Fruit fly (Drosophila melanogaster) whole organism, embryonic: ENCODE results near the gene Arl8.
A peak's percentile ranks its signal among the peaks of the same experiment; 100 is the strongest.

Experiments
- Bteb2 ChIP-seq: fragments of 200-800 bp; sonication (Bioruptor generic); optimal IDR thresholded peaks from 2 replicates; lab custom pipeline; 2016; ENCODE audit warnings: missing biosample characterization, missing genetic modification characterization
- CG10543 ChIP-seq: fragments of 200-800 bp; sonication (Bioruptor generic); optimal IDR thresholded peaks from 3 replicates; lab custom pipeline; 2017; ENCODE audit warnings: missing biosample characterization, mild to moderate bottlenecking, missing genetic modification characterization, moderate library complexity
- CG10565 ChIP-seq: fragments of 200-800 bp; sonication (Bioruptor generic); optimal IDR thresholded peaks from 3 replicates; lab custom pipeline; 2016; ENCODE audit warnings: missing biosample characterization, mild to moderate bottlenecking, missing genetic modification characterization
- CG10959 ChIP-seq: fragments of 200-800 bp; sonication (Bioruptor generic); IDR thresholded peaks from 2 replicates; pipeline ENCODE4 v1.3.6; 2022; ENCODE audit warnings: missing biosample characterization, missing genetic modification characterization
- CG11247 ChIP-seq: fragments of 200-800 bp; sonication (Bioruptor generic); IDR thresholded peaks from 2 replicates; pipeline ENCODE4 v1.3.6; 2022; ENCODE audit warnings: missing biosample characterization, missing genetic modification characterization
- CG11695 ChIP-seq: fragments of 200-800 bp; sonication (Bioruptor generic); IDR thresholded peaks from 3 replicates; pipeline ENCODE4 v1.3.6; 2022; ENCODE audit warnings: missing biosample characterization, missing genetic modification characterization
- CG13775 ChIP-seq: fragments of 200-800 bp; sonication (Bioruptor generic); optimal IDR thresholded peaks from 3 replicates; lab custom pipeline; 2017; ENCODE audit warnings: missing biosample characterization, mild to moderate bottlenecking, missing genetic modification characterization
- CG14441 ChIP-seq: fragments of 200-800 bp; sonication (Bioruptor generic); IDR thresholded peaks from 2 replicates; pipeline ENCODE4 v1.3.6; 2022; ENCODE audit warnings: missing biosample characterization, missing genetic modification characterization
- CG1529 ChIP-seq: fragments of 200-800 bp; sonication (Bioruptor generic); optimal IDR thresholded peaks from 3 replicates; lab custom pipeline; 2018; ENCODE audit warnings: missing biosample characterization, missing genetic modification characterization
- CG17186 ChIP-seq: fragments of 200-800 bp; sonication (Bioruptor generic); optimal IDR thresholded peaks from 3 replicates; lab custom pipeline; 2017; ENCODE audit warnings: missing biosample characterization, missing genetic modification reagents, missing genetic modification characterization
- CG17328 ChIP-seq: fragments of 200-800 bp; sonication (Bioruptor generic); IDR thresholded peaks from 2 replicates; pipeline ENCODE4 v1.3.6; 2022; ENCODE audit warnings: missing biosample characterization, missing genetic modification characterization
- CG17568 ChIP-seq: fragments of 200-800 bp; sonication (Bioruptor generic); optimal IDR thresholded peaks from 2 replicates; lab custom pipeline; 2018; ENCODE audit warnings: missing biosample characterization, mild to moderate bottlenecking, missing genetic modification characterization, moderate library complexity
- CG34376 ChIP-seq: fragments of 200-800 bp; sonication (Bioruptor generic); optimal IDR thresholded peaks from 2 replicates; lab custom pipeline; 2018; ENCODE audit warnings: missing biosample characterization, mild to moderate bottlenecking, missing genetic modification characterization
- CG4328 ChIP-seq: fragments of 200-800 bp; sonication (Bioruptor generic); optimal IDR thresholded peaks from 3 replicates; lab custom pipeline; 2017; ENCODE audit warnings: missing biosample characterization, missing genetic modification reagents, missing genetic modification characterization
- CG6254 ChIP-seq: fragments of 200-800 bp; sonication (Bioruptor generic); optimal IDR thresholded peaks from 3 replicates; lab custom pipeline; 2017; ENCODE audit warnings: mild to moderate bottlenecking, missing biosample characterization, missing genetic modification reagents, missing genetic modification characterization
- CG6272 ChIP-seq: fragments of 200-800 bp; sonication (Bioruptor generic); IDR thresholded peaks from 2 replicates; pipeline ENCODE4 v1.3.6; 2022; ENCODE audit warnings: missing biosample characterization, missing genetic modification characterization
- CG6683 ChIP-seq: fragments of 200-800 bp; sonication (Bioruptor generic); optimal IDR thresholded peaks from 2 replicates; lab custom pipeline; 2017; ENCODE audit warnings: missing biosample characterization, mild to moderate bottlenecking, missing genetic modification characterization, missing genetic modification reagents
- CG7357 ChIP-seq: fragments of 200-800 bp; sonication (Bioruptor generic); IDR thresholded peaks from 3 replicates; pipeline ENCODE4 v1.3.6; 2022; ENCODE audit warnings: missing biosample characterization, missing genetic modification characterization
- CG7928 ChIP-seq: fragments of 200-800 bp; sonication (Bioruptor generic); optimal IDR thresholded peaks from 2 replicates; lab custom pipeline; 2017; ENCODE audit warnings: missing biosample characterization, mild to moderate bottlenecking, missing genetic modification characterization
- CG8290 ChIP-seq, 3 experiments: fragments of 200-800 bp; sonication (Bioruptor generic); optimal IDR thresholded peaks; 2 replicates each; lab custom pipeline; 2016 to 2019; ENCODE audit warnings: missing biosample characterization in 3 of 3, missing genetic modification characterization in 3 of 3, mild to moderate bottlenecking in 2 of 3, moderate library complexity in 1 of 3
- Elba2 ChIP-seq: fragments of 200-800 bp; sonication (Bioruptor generic); optimal IDR thresholded peaks from 3 replicates; lab custom pipeline; 2016; ENCODE audit warnings: missing biosample characterization, missing genetic modification characterization
- H2.0 ChIP-seq: fragments of 200-800 bp; sonication (Bioruptor generic); IDR thresholded peaks from 2 replicates; pipeline ENCODE4 v1.3.6; 2022; ENCODE audit warnings: missing biosample characterization, missing genetic modification characterization
- HHEX ChIP-seq: fragments of 200-800 bp; sonication (Bioruptor generic); optimal IDR thresholded peaks from 3 replicates; lab custom pipeline; 2017; ENCODE audit warnings: missing biosample characterization, mild to moderate bottlenecking, missing genetic modification characterization, missing genetic modification reagents
- Hr51 ChIP-seq, 2 experiments: fragments of 200-800 bp; sonication (Bioruptor generic); optimal IDR thresholded peaks; 2 replicates in 1 of 2; 3 replicates in 1 of 2; lab custom pipeline; 2016 to 2018; ENCODE audit warnings: missing biosample characterization in 2 of 2, missing genetic modification characterization in 2 of 2, mild to moderate bottlenecking in 1 of 2, moderate library complexity in 1 of 2
- MBD-R2 ChIP-seq: fragments of 200-800 bp; sonication (Bioruptor generic); IDR thresholded peaks from 2 replicates; pipeline ENCODE4 v1.3.6; 2022; ENCODE audit warnings: missing biosample characterization, missing genetic modification characterization
- NFAT ChIP-seq: fragments of 200-800 bp; sonication (Bioruptor generic); IDR thresholded peaks from 2 replicates; pipeline ENCODE4 v1.3.6; 2022; ENCODE audit warnings: missing biosample characterization, missing genetic modification characterization
- Nf-YA ChIP-seq: fragments of 200-800 bp; sonication (Bioruptor generic); IDR thresholded peaks from 2 replicates; pipeline ENCODE4 v1.3.6; 2022; ENCODE audit warnings: missing biosample characterization, missing genetic modification characterization
- Ptx1 ChIP-seq: fragments of 200-800 bp; sonication (Bioruptor generic); IDR thresholded peaks from 2 replicates; pipeline ENCODE4 v1.3.6; 2022; ENCODE audit warnings: missing biosample characterization, missing genetic modification characterization
- Sry-β ChIP-seq: fragments of 200-800 bp; sonication (Bioruptor generic); optimal IDR thresholded peaks from 2 replicates; lab custom pipeline; 2018; ENCODE audit warnings: missing biosample characterization, mild to moderate bottlenecking, missing genetic modification characterization, moderate library complexity
- Taf1 ChIP-seq: fragments of 200-800 bp; sonication (Bioruptor generic); IDR thresholded peaks from 2 replicates; pipeline ENCODE4 v1.3.6; 2022; ENCODE audit warnings: missing biosample characterization, missing genetic modification characterization
- ara ChIP-seq: fragments of 200-800 bp; sonication (Bioruptor generic); IDR thresholded peaks from 2 replicates; pipeline ENCODE4 v1.3.6; 2022; ENCODE audit warnings: missing biosample characterization, missing genetic modification characterization
- btn ChIP-seq: fragments of 200-800 bp; sonication (Bioruptor generic); optimal IDR thresholded peaks from 2 replicates; lab custom pipeline; 2016; ENCODE audit warnings: missing biosample characterization, missing genetic modification characterization
- ci ChIP-seq: fragments of 200-800 bp; sonication (Bioruptor generic); IDR thresholded peaks from 3 replicates; pipeline ENCODE4 v1.3.6; 2022; ENCODE audit warnings: missing biosample characterization, missing genetic modification characterization
- danr ChIP-seq: fragments of 200-800 bp; sonication (Bioruptor generic); IDR thresholded peaks from 2 replicates; pipeline ENCODE4 v1.3.6; 2022; ENCODE audit warnings: missing biosample characterization, missing genetic modification characterization
- fd64A ChIP-seq: fragments of 200-800 bp; sonication (Bioruptor generic); optimal IDR thresholded peaks from 3 replicates; lab custom pipeline; 2018; ENCODE audit warnings: missing biosample characterization, mild to moderate bottlenecking, missing genetic modification characterization
- gem ChIP-seq: fragments of 200-800 bp; sonication (Bioruptor generic); optimal IDR thresholded peaks from 2 replicates; lab custom pipeline; 2019; ENCODE audit warnings: missing biosample characterization, mild to moderate bottlenecking, missing genetic modification characterization, moderate library complexity
- gfzf ChIP-seq: fragments of 200-800 bp; sonication (Bioruptor generic); optimal IDR thresholded peaks from 2 replicates; lab custom pipeline; 2016; ENCODE audit warnings: missing biosample characterization, mild to moderate bottlenecking, missing genetic modification characterization, moderate library complexity
- inv ChIP-seq: fragments of 200-800 bp; sonication (Bioruptor generic); IDR thresholded peaks from 2 replicates; pipeline ENCODE4 v1.3.6; 2022; ENCODE audit warnings: missing biosample characterization, missing genetic modification characterization; ENCODE audit not compliant: partially characterized antibody
- lov ChIP-seq, 2 experiments: fragments of 200-800 bp in 1 of 2; fragments of >200 bp in 1 of 2; sonication (Bioruptor generic) in 1 of 2; IDR thresholded peaks in 1 of 2; optimal IDR thresholded peaks in 1 of 2; 2 replicates in 1 of 2; 3 replicates in 1 of 2; pipeline versions ENCODE4 v1.3.6 to Lab custom; 2017 to 2022; ENCODE audit warnings: missing biosample characterization in 1 of 2, missing genetic modification characterization in 1 of 2
- nmo ChIP-seq: fragments of 200-800 bp; sonication (Bioruptor generic); optimal IDR thresholded peaks from 2 replicates; lab custom pipeline; 2018; ENCODE audit warnings: missing biosample characterization, mild to moderate bottlenecking, missing genetic modification characterization, moderate library complexity
- pros ChIP-seq: fragments of 200-800 bp; sonication (Bioruptor generic); optimal IDR thresholded peaks from 3 replicates; lab custom pipeline; 2019; ENCODE audit warnings: missing biosample characterization, mild to moderate bottlenecking, missing genetic modification characterization, moderate library complexity
- sc ChIP-seq, 3 experiments: fragments of >200 bp in 2 of 3; fragments of 200-800 bp in 1 of 3; sonication (Bioruptor generic) in 1 of 3; optimal IDR thresholded peaks; 2 replicates in 2 of 3; 3 replicates in 1 of 3; lab custom pipeline; 2017; ENCODE audit warnings: mild to moderate bottlenecking in 1 of 3, missing biosample characterization in 1 of 3, missing genetic modification characterization in 1 of 3, missing genetic modification reagents in 1 of 3
- sens ChIP-seq: fragments of 200-800 bp; sonication (Bioruptor generic); peaks from one replicate; lab custom pipeline; 2016; ENCODE audit warnings: missing biosample characterization, missing genetic modification characterization
- sens-2 ChIP-seq: fragments of 200-800 bp; sonication (Bioruptor generic); IDR thresholded peaks from 2 replicates; pipeline ENCODE4 v1.3.6; 2022; ENCODE audit warnings: missing biosample characterization, missing genetic modification characterization
- sima ChIP-seq: fragments of 200-800 bp; sonication (Bioruptor generic); optimal IDR thresholded peaks from 2 replicates; lab custom pipeline; 2016; ENCODE audit warnings: missing biosample characterization, missing genetic modification characterization
- tgo ChIP-seq: fragments of 200-800 bp; sonication (Bioruptor generic); IDR thresholded peaks from 3 replicates; pipeline ENCODE4 v1.3.6; 2022; ENCODE audit warnings: missing biosample characterization, missing genetic modification characterization
- ttk ChIP-seq: fragments of 200-800 bp; sonication (Bioruptor generic); IDR thresholded peaks from 2 replicates; pipeline ENCODE4 v2.1.2; 2022; ENCODE audit warnings: missing biosample characterization, missing genetic modification characterization
- zfh1 ChIP-seq: fragments of 200-800 bp; sonication (Bioruptor generic); IDR thresholded peaks from 3 replicates; pipeline ENCODE4 v1.3.6; 2022; ENCODE audit warnings: missing biosample characterization, missing genetic modification characterization

The Arl8 gene

DNA sequence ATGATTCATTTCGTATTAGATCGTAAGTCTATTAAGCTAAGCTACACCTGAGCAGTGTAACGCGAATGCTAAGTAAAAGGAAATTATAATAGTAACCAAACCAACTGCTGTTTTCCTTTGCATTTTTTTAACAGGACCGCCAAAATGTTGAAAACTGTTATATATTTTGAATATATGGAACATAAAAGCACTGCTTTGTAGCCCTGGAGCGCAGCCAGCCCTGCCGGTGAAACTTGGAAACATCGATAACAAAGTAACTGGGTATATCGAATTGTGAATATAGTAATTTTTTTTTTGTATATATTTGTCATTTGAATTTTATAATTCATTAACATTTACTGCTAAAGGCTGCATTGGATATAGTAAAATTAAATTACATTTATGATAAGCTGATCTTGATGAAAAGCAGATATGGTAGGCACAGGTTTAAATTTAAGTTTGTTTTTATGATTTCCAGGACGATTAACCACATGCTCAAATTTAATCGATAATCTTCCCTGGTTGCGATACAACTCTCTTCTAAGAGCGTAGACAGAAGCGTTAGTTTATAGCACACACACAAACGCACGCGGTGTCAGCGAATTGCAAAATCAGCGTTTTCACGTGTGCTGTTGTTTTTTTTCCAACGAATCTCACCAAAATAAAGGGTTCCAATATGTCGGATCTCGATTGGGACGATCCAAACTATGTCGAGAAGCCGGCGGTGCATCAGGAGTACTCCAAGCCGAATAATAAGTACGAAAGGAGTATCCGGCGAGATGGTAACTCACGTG, 4.0 kb upstream of the Arl8 start, which contains the start of gene CG7878 (continued):
- TF ChIP-seq CG8290 (GFP tag; optimal IDR thresholded peaks at IDR 0.05; lab: Kevin White, UChicago) = peak; percentile 82
- peak; percentile 51 to 87 for TF ChIP-seq CG8290 (tag; optimal IDR thresholded peaks at IDR 0.05; lab: Kevin White, UChicago)
- TF ChIP-seq danr (GFP tag; lab: Robert Waterston, UW) = no peak
- TF ChIP-seq Ptx1 (GFP tag; lab: Robert Waterston, UW) = peak; percentile 61
- TF ChIP-seq nmo (GFP tag; lab: Kevin White, UChicago) = peak; percentile 66
- TF ChIP-seq Sry-β = peak; percentile 18
- peak; percentile 99 for TF ChIP-seq CG7928 (GFP tag; lab: Kevin White, UChicago)
- TF ChIP-seq NFAT (GFP tag; lab: Robert Waterston, UW) = peak; percentile 76
- no peak for TF ChIP-seq lov (optimal IDR thresholded peaks at IDR 0.05; lab: Kevin White, UChicago)
- no peak for TF ChIP-seq lov (GFP tag; IDR thresholded peaks at IDR 0.05; lab: Robert Waterston, UW)
- TF ChIP-seq CG34376 = peak; percentile 49
- TF ChIP-seq CG6254 (GFP tag; lab: Kevin White, UChicago) = peak; percentile 9
- peak; percentile 47; the same call in 1 of the 2 replicates for TF ChIP-seq CG6272
- peak; percentile 59; the same call in 2 of the 3 replicates for TF ChIP-seq ci
- TF ChIP-seq Elba2 (GFP tag; lab: Kevin White, UChicago) = no peak
- peak; percentile 39; the same call in 1 of the 2 replicates for TF ChIP-seq CG14441 (GFP tag; lab: Robert Waterston, UW)
- peak; percentile 25 for TF ChIP-seq CG4328 (GFP tag; lab: Kevin White, UChicago)
- no peak for TF ChIP-seq CG6683 (GFP tag; lab: Kevin White, UChicago)
- peak; percentile 65 for TF ChIP-seq gem (tag; lab: Kevin White, UChicago)
- no peak for TF ChIP-seq HHEX (GFP tag; lab: Kevin White, UChicago)
- TF ChIP-seq H2.0 (GFP tag; lab: Robert Waterston, UW) = no peak
- TF ChIP-seq CG11695 (GFP tag; lab: Robert Waterston, UW) = 0 out of 3 replicates have a peak, but pooled peaks have one; percentile 20
- TF ChIP-seq CG10543 (GFP tag; lab: Kevin White, UChicago) = peak; percentile 64
- no peak for TF ChIP-seq zfh1 (GFP tag; lab: Robert Waterston, UW)
- peak; percentile 40 to 49 for TF ChIP-seq Hr51 (GFP tag; optimal IDR thresholded peaks at IDR 0.05; lab: Kevin White, UChicago)
- TF ChIP-seq btn (GFP tag; lab: Kevin White, UChicago) = no peak
- no peak for TF ChIP-seq sc (optimal IDR thresholded peaks at IDR 0.05; lab: Kevin White, UChicago)
- TF ChIP-seq sc (GFP tag; optimal IDR thresholded peaks at IDR 0.05; lab: Kevin White, UChicago) = no peak
- TF ChIP-seq pros (GFP tag; lab: Kevin White, UChicago) = no peak
- TF ChIP-seq Nf-YA (GFP tag; lab: Robert Waterston, UW) = no peak
- TF ChIP-seq Taf1 (GFP tag; lab: Robert Waterston, UW) = no peak
- peak; percentile 50; the same call in 1 of the 2 replicates for TF ChIP-seq CG11247 (GFP tag; lab: Robert Waterston, UW)
- no peak for TF ChIP-seq sima (GFP tag; lab: Kevin White, UChicago)
- TF ChIP-seq CG1529 (GFP tag; lab: Kevin White, UChicago) = no peak
- no peak for TF ChIP-seq fd64A (GFP tag; lab: Kevin White, UChicago)
- peak; percentile 36; the same call in 2 of the 3 replicates for TF ChIP-seq tgo
- no peak for TF ChIP-seq sens-2
- peak; percentile 39 for TF ChIP-seq CG13775
- TF ChIP-seq CG17186 (GFP tag; lab: Kevin White, UChicago) = no peak
- TF ChIP-seq CG10959 (GFP tag; lab: Robert Waterston, UW) = no peak
- TF ChIP-seq Bteb2 (GFP tag; lab: Kevin White, UChicago) = peak; percentile 71
- no peak for TF ChIP-seq CG7357 (GFP tag; lab: Robert Waterston, UW)
- TF ChIP-seq inv (GFP tag; lab: Robert Waterston, UW) = peak; percentile 64; the same call in 1 of the 2 replicates
- peak; percentile 61 for TF ChIP-seq MBD-R2 (GFP tag; lab: Robert Waterston, UW)
- no peak for TF ChIP-seq CG17568 (GFP tag; lab: Kevin White, UChicago)
- no peak for TF ChIP-seq ttk (GFP tag; lab: Robert Waterston, UW)
- TF ChIP-seq ara (GFP tag; lab: Robert Waterston, UW) = no peak
- peak; percentile 83 for TF ChIP-seq sens (GFP tag; lab: Kevin White, UChicago)
- TF ChIP-seq gfzf (GFP tag; lab: Kevin White, UChicago) = no peak
- TF ChIP-seq CG17328 (GFP tag; lab: Robert Waterston, UW) = peak; percentile 37; the same call in 1 of the 2 replicates
- no peak for TF ChIP-seq CG10565 (GFP tag; lab: Kevin White, UChicago)
